Fruit fly (Drosophila melanogaster) whole organism, embryonic: ENCODE data around the gene Best4.

Experiments used
- Atf3 ChIP-seq: fragments of 200-800 bp; sonication (Bioruptor generic); optimal IDR thresholded peaks from 3 replicates; lab custom pipeline; 2016; ENCODE audit warnings: missing biosample characterization, missing genetic modification characterization
- CG10366 ChIP-seq: fragments of 200-800 bp; sonication (Bioruptor generic); IDR thresholded peaks from 2 replicates; pipeline ENCODE4 v1.3.6; 2022; ENCODE audit warnings: missing biosample characterization, missing genetic modification characterization
- CG11247 ChIP-seq: fragments of 200-800 bp; sonication (Bioruptor generic); IDR thresholded peaks from 2 replicates; pipeline ENCODE4 v1.3.6; 2022; ENCODE audit warnings: missing biosample characterization, missing genetic modification characterization
- CG11695 ChIP-seq: fragments of 200-800 bp; sonication (Bioruptor generic); IDR thresholded peaks from 3 replicates; pipeline ENCODE4 v1.3.6; 2022; ENCODE audit warnings: missing biosample characterization, missing genetic modification characterization
- CG11723 ChIP-seq: fragments of 200-800 bp; sonication (Bioruptor generic); optimal IDR thresholded peaks from 2 replicates; lab custom pipeline; 2017; ENCODE audit warnings: missing biosample characterization, mild to moderate bottlenecking, missing genetic modification characterization
- CG13296 ChIP-seq: fragments of 200-800 bp; sonication (Bioruptor generic); optimal IDR thresholded peaks from 3 replicates; lab custom pipeline; 2018; ENCODE audit warnings: missing biosample characterization, mild to moderate bottlenecking, missing genetic modification characterization
- CG15011 ChIP-seq: fragments of 200-800 bp; sonication (Bioruptor generic); optimal IDR thresholded peaks from 3 replicates; lab custom pipeline; 2018; ENCODE audit warnings: missing biosample characterization, mild to moderate bottlenecking, missing genetic modification characterization
- CG15269 ChIP-seq: fragments of 200-800 bp; sonication (Bioruptor generic); optimal IDR thresholded peaks from 2 replicates; lab custom pipeline; 2018; ENCODE audit warnings: missing biosample characterization, mild to moderate bottlenecking, missing genetic modification characterization, moderate library complexity
- CG31441 ChIP-seq: fragments of 200-800 bp; sonication (Bioruptor generic); IDR thresholded peaks from 2 replicates; pipeline ENCODE4 v1.3.6; 2022; ENCODE audit warnings: missing biosample characterization, missing genetic modification characterization
- CG32532 ChIP-seq: fragments of 200-800 bp; sonication (Bioruptor generic); IDR thresholded peaks from 2 replicates; pipeline ENCODE4 v1.3.6; 2022; ENCODE audit warnings: missing biosample characterization, missing genetic modification characterization
- CG3281 ChIP-seq: fragments of 200-800 bp; sonication (Bioruptor generic); optimal IDR thresholded peaks from 3 replicates; lab custom pipeline; 2017; ENCODE audit warnings: missing biosample characterization, mild to moderate bottlenecking, missing genetic modification characterization
- CG4617 ChIP-seq: fragments of 200-800 bp; sonication (Bioruptor generic); optimal IDR thresholded peaks from 3 replicates; lab custom pipeline; 2016; ENCODE audit warnings: missing biosample characterization, missing genetic modification characterization, borderline replicate concordance
- CG7786 ChIP-seq: fragments of 200-800 bp; sonication (Bioruptor generic); optimal IDR thresholded peaks from 2 replicates; lab custom pipeline; 2016; ENCODE audit warnings: missing biosample characterization, missing genetic modification characterization
- Deaf1 ChIP-seq: fragments of 200-800 bp; optimal IDR thresholded peaks from 3 replicates; lab custom pipeline; 2019; ENCODE audit warnings: missing biosample characterization, mild to moderate bottlenecking, missing genetic modification characterization, moderate library complexity
- Eip74EF ChIP-seq, 2 experiments: fragments of 200-800 bp in 1 of 2; fragments of >200 bp in 1 of 2; sonication (Bioruptor generic) in 1 of 2; optimal IDR thresholded peaks; 2 replicates each; lab custom pipeline; 2017 to 2019; ENCODE audit warnings: missing biosample characterization in 2 of 2, missing genetic modification characterization in 2 of 2, mild to moderate bottlenecking in 1 of 2, moderate library complexity in 1 of 2
- Ets97D ChIP-seq: fragments of 200-800 bp; sonication (Bioruptor generic); optimal IDR thresholded peaks from 3 replicates; lab custom pipeline; 2016; ENCODE audit warnings: missing biosample characterization, missing genetic modification characterization
- HLH4C ChIP-seq: fragments of 200-800 bp; sonication (Bioruptor generic); IDR thresholded peaks from 3 replicates; pipeline ENCODE4 v1.3.6; 2022; ENCODE audit warnings: missing biosample characterization, missing genetic modification characterization; ENCODE audit not compliant: partially characterized antibody
- Hmr ChIP-seq: fragments of 200-800 bp; sonication (Bioruptor generic); optimal IDR thresholded peaks from 3 replicates; lab custom pipeline; 2017; ENCODE audit warnings: mild to moderate bottlenecking, missing biosample characterization, missing genetic modification reagents, missing genetic modification characterization
- Hsf ChIP-seq: fragments of 200-800 bp; sonication (Bioruptor generic); optimal IDR thresholded peaks from 3 replicates; lab custom pipeline; 2016; ENCODE audit warnings: missing biosample characterization, missing genetic modification characterization
- MTF-1 ChIP-seq: fragments of 200-800 bp; sonication (Bioruptor generic); optimal IDR thresholded peaks from 2 replicates; lab custom pipeline; 2018; ENCODE audit warnings: missing biosample characterization, mild to moderate bottlenecking, missing genetic modification characterization, borderline replicate concordance
- Opbp ChIP-seq: fragments of 200-800 bp; sonication (Bioruptor generic); IDR thresholded peaks from 3 replicates; pipeline ENCODE4 v1.3.6; 2022; ENCODE audit warnings: missing biosample characterization, missing genetic modification characterization; ENCODE audit not compliant: partially characterized antibody
- Rfx ChIP-seq: fragments of 200-800 bp; sonication (Bioruptor generic); IDR thresholded peaks from 2 replicates; pipeline ENCODE4 v1.3.6; 2022; ENCODE audit warnings: missing biosample characterization, missing genetic modification characterization
- Scr ChIP-seq: fragments of 200-800 bp; sonication (Bioruptor generic); IDR thresholded peaks from 2 replicates; pipeline ENCODE4 v1.3.6; 2022; ENCODE audit warnings: missing biosample characterization, missing genetic modification characterization; ENCODE audit not compliant: partially characterized antibody
- Side ChIP-seq: fragments of 200-800 bp; sonication (Bioruptor generic); optimal IDR thresholded peaks from 2 replicates; lab custom pipeline; 2016; ENCODE audit warnings: missing biosample characterization, missing genetic modification characterization
- Sox100B ChIP-seq: fragments of 200-800 bp; sonication (Bioruptor generic); optimal IDR thresholded peaks from 3 replicates; lab custom pipeline; 2018; ENCODE audit warnings: missing biosample characterization, mild to moderate bottlenecking, missing genetic modification characterization
- Spps ChIP-seq: fragments of 200-800 bp; sonication (Bioruptor generic); optimal IDR thresholded peaks from 2 replicates; lab custom pipeline; 2018; ENCODE audit warnings: missing biosample characterization, mild to moderate bottlenecking, missing genetic modification characterization
- ab ChIP-seq: fragments of 200-800 bp; sonication (Bioruptor generic); optimal IDR thresholded peaks from 2 replicates; lab custom pipeline; 2016; ENCODE audit warnings: missing biosample characterization, missing genetic modification characterization
- abd-A ChIP-seq: fragments of 200-800 bp; sonication (Bioruptor generic); optimal IDR thresholded peaks from 3 replicates; lab custom pipeline; 2019; ENCODE audit warnings: missing biosample characterization, mild to moderate bottlenecking, missing genetic modification characterization, moderate library complexity
- lilli ChIP-seq: fragments of 200-800 bp; sonication (Bioruptor generic); optimal IDR thresholded peaks from 3 replicates; lab custom pipeline; 2016; ENCODE audit warnings: missing biosample characterization, missing genetic modification characterization
- nerfin-1 ChIP-seq: fragments of 200-800 bp; sonication (Bioruptor generic); optimal IDR thresholded peaks from 3 replicates; lab custom pipeline; 2019; ENCODE audit warnings: missing biosample characterization, mild to moderate bottlenecking, missing genetic modification characterization, moderate library complexity
- prd ChIP-seq, 3 experiments: fragments of >200 bp in 2 of 3; fragments of 200-800 bp in 1 of 3; sonication (Bioruptor generic) in 1 of 3; optimal IDR thresholded peaks in 2 of 3; IDR thresholded peaks in 1 of 3; 2 replicates in 2 of 3; 3 replicates in 1 of 3; pipeline versions ENCODE4 v1.3.6 to Lab custom; 2017 to 2022; ENCODE audit warnings: missing biosample characterization in 1 of 3, missing genetic modification characterization in 1 of 3
- pros ChIP-seq: fragments of 200-800 bp; sonication (Bioruptor generic); optimal IDR thresholded peaks from 3 replicates; lab custom pipeline; 2019; ENCODE audit warnings: missing biosample characterization, mild to moderate bottlenecking, missing genetic modification characterization, moderate library complexity
- row ChIP-seq: fragments of 200-800 bp; sonication (Bioruptor generic); IDR thresholded peaks from 3 replicates; pipeline ENCODE4 v1.3.6; 2022; ENCODE audit warnings: missing biosample characterization, missing genetic modification characterization
- sd ChIP-seq: fragments of 200-800 bp; sonication (Bioruptor generic); optimal IDR thresholded peaks from 3 replicates; lab custom pipeline; 2018; ENCODE audit warnings: missing biosample characterization, mild to moderate bottlenecking, missing genetic modification characterization, moderate library complexity
- sim ChIP-seq: fragments of 200-800 bp; sonication (Bioruptor generic); IDR thresholded peaks from 2 replicates; pipeline ENCODE4 v1.3.6; 2022; ENCODE audit warnings: missing biosample characterization, missing genetic modification characterization
- slbo ChIP-seq: fragments of 200-800 bp; sonication (Bioruptor generic); IDR thresholded peaks from 2 replicates; pipeline ENCODE4 v1.3.6; 2022; ENCODE audit warnings: missing biosample characterization, missing genetic modification characterization
- slp2 ChIP-seq: fragments of 200-800 bp; sonication (Bioruptor generic); optimal IDR thresholded peaks from 2 replicates; lab custom pipeline; 2016; ENCODE audit warnings: missing biosample characterization, missing genetic modification characterization
- stc ChIP-seq: fragments of 200-800 bp; sonication (Bioruptor generic); IDR thresholded peaks from 2 replicates; pipeline ENCODE4 v1.3.6; 2022; ENCODE audit warnings: missing biosample characterization, missing genetic modification characterization
- yki ChIP-seq: fragments of >200 bp; optimal IDR thresholded peaks from 3 replicates; lab custom pipeline; 2018

Gene Best4

DNA sequence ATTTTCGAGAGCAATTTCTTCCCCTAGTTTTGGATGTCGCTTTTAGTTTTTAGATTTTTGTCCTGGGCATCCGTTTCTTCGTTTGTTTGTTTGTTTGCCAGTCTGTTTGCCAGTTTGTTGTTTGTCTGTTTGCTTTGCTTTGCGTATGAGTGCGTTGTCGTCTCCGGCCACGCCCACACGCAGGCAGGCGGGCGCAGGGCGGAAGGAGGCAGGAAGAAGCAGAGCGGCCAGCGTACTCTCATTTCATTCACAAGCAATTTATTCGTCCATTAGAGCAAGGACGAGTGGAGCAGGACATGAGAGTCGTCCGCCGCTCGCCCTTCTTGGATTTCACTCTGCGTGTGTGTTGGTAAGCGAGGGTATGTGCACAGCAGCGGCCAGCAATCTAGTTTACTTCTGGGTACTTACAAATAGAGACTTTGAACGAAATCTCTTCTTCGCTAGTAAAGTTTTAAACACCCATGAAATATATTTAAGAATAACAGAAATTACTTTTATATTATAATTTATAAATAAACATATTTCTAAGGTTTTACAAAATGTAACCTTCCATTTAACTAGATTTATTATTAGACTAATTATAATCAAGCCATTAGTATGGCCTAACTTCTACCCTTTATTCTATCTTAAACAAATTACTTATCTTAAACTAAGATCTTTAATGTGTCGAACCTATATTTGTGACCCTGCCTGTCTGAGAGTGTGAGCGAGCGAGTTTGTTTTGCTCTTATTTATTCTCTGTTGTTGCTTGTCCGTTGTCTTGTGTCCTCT is 49.1 kb downstream of the Best4 start (continued):
- no peak for TF ChIP-seq abd-A (tag; lab: Kevin White, UChicago)
- no peak for TF ChIP-seq Ets97D (GFP tag; lab: Kevin White, UChicago)
- peak; percentile 71 for TF ChIP-seq Hmr (GFP tag; lab: Kevin White, UChicago)
- no peak for TF ChIP-seq Side (GFP tag; lab: Kevin White, UChicago)
- peak in 1 of 2 experiments; percentile 73 for TF ChIP-seq Eip74EF (GFP tag; optimal IDR thresholded peaks at IDR 0.05; lab: Kevin White, UChicago)
- TF ChIP-seq lilli (GFP tag; lab: Kevin White, UChicago): peak; percentile 6
- no peak for TF ChIP-seq stc (GFP tag; lab: Robert Waterston, UW)
- TF ChIP-seq row (GFP tag; lab: Robert Waterston, UW): peak; percentile 67
- TF ChIP-seq CG3281 (GFP tag; lab: Kevin White, UChicago): peak; percentile 67
- TF ChIP-seq Atf3 (GFP tag; lab: Kevin White, UChicago): no peak
- TF ChIP-seq Rfx (GFP tag; lab: Robert Waterston, UW): no peak
- TF ChIP-seq Opbp (GFP tag; lab: Robert Waterston, UW): no peak
- no peak for TF ChIP-seq CG10366 (GFP tag; lab: Robert Waterston, UW)
- peak; percentile 51 for TF ChIP-seq CG13296 (GFP tag; lab: Kevin White, UChicago)
- TF ChIP-seq CG7786 (GFP tag; lab: Kevin White, UChicago): no peak
- peak; percentile 63 for TF ChIP-seq CG15269
- no peak for TF ChIP-seq ab (GFP tag; lab: Kevin White, UChicago)
- TF ChIP-seq prd (optimal IDR thresholded peaks at IDR 0.05; lab: Kevin White, UChicago): no peak
- peak; percentile 71 for TF ChIP-seq prd (GFP tag; IDR thresholded peaks at IDR 0.05; lab: Robert Waterston, UW)
- peak; percentile 92 for TF ChIP-seq CG31441 (GFP tag; lab: Robert Waterston, UW)
- TF ChIP-seq CG15011 (GFP tag; lab: Kevin White, UChicago): peak; percentile 51
- TF ChIP-seq CG32532 (GFP tag; lab: Robert Waterston, UW): no peak
- peak; percentile 43 for TF ChIP-seq CG11723 (GFP tag; lab: Kevin White, UChicago)
- TF ChIP-seq Deaf1 (tag; lab: Kevin White, UChicago): peak; percentile 54
- no peak for TF ChIP-seq Scr (GFP tag; lab: Robert Waterston, UW)
- no peak for TF ChIP-seq CG11247 (GFP tag; lab: Robert Waterston, UW)
- peak; percentile 81 for TF ChIP-seq Sox100B
- TF ChIP-seq Hsf (GFP tag; lab: Kevin White, UChicago): peak; percentile 6
- TF ChIP-seq sd: no peak
- no peak for TF ChIP-seq MTF-1
- peak; percentile 18; the same call in 1 of the 2 replicates for TF ChIP-seq slbo
- TF ChIP-seq CG4617 (GFP tag; lab: Kevin White, UChicago): no peak
- peak; percentile 66 for TF ChIP-seq Spps (tag; lab: Kevin White, UChicago)
- TF ChIP-seq CG11695: peak; percentile 74
- TF ChIP-seq yki: peak; percentile 40
- 0 out of 2 replicates have a peak, but pooled peaks have one; percentile 11 for TF ChIP-seq sim (GFP tag; lab: Robert Waterston, UW)
- TF ChIP-seq HLH4C (GFP tag; lab: Robert Waterston, UW): no peak

DNA sequence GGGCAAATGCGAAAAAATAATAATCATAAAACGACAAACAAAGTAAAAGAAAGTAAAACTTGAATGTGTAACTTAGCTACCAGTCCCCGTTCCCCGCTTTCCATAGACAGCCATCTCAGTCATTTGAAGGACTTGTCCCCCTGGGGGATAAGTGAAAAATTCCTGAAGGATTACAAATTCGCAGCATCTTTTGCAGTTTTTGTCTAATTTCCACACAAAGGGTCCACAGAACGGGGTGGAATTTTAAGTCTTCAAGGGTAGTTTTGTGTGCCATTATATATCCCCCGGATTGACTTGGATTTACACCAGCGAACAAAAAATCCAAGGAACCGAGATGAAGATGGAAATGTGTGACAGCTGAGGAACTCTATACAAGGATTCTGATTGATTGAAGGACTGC is 50.0 kb downstream of the Best4 start:
- TF ChIP-seq nerfin-1 (tag; lab: Kevin White, UChicago) (peak; percentile 56), sd (peak; percentile 56), slp2 (GFP tag; lab: Kevin White, UChicago) (no peak), pros (GFP tag; lab: Kevin White, UChicago) (peak; percentile 82)
